Worm (Caenorhabditis elegans) whole organism, L4/young adult: ENCODE data around the gene elt-3.
"Not testable (repeated sequence)": the region's sequence is repeated elsewhere in the genome, so short reads cannot be mapped to it uniquely, and the experiment has no call there.

ENCODE experiments used
- W03F9.2 ChIP-seq: fragments of 150-350 bp; optimal IDR thresholded peaks from 2 replicates; lab custom pipeline; 2014; ENCODE audit warnings: missing biosample characterization, missing genetic modification characterization
- dao-5 ChIP-seq: sonication (generic microtip); optimal IDR thresholded peaks from 2 replicates; lab custom pipeline; 2016; ENCODE audit warnings: missing genotype, missing genetic modification characterization, moderate library complexity, missing compliant biosample characterization
- him-1 ChIP-seq: sonication (generic microtip); optimal IDR thresholded peaks from 2 replicates; lab custom pipeline; 2016; ENCODE audit warnings: missing genotype, missing genetic modification reagents, missing genetic modification characterization, missing compliant biosample characterization

Gene elt-3

DNA sequence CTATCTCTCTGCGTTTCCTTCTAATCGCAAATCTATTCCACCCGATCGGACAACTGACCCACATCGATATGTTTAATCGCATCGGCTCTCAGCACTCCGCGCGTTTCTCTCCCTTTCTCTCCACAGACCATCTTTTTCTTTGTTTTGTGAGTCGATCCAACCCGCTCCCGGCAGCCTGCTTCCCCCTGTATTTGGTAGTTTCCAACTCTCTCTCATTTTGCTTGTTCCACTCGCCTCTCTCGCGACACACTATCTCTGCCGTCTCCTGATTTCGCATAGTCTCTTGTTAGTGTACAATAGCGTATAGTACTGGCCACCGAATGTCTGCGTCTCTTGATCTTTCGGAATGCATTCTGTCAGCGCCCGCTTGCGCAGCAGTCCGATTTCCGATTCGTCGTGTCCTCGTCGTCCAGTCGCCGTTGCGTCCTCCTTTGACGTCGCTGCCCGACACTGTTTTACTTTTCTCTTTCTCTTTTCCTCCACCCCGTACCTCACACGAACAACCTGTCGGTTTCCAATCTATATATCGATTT, 16.0 kb downstream of the elt-3 start:
- TF ChIP-seq him-1 (tag; lab: Kevin White, UChicago) (no peak), W03F9.2 (tag; lab: Kevin White, UChicago) (peak; percentile 25)

DNA sequence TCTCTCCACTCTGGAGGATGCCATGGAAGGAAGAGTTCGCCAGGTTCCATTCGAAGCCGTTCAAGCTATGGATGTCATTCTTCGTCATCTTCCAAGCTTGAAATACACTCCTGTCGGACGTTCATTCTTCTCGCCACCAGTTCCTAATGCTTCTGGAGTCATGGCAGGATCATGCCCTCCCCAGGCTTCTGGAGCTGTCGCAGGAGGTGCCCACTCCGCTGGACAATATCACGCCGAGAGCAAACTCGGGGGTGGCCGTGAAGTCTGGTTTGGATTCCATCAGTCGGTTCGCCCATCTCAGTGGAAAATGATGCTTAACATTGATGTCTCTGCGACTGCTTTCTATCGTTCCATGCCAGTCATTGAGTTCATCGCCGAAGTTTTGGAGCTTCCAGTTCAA, 17.7 kb downstream of the elt-3 start:
- TF ChIP-seq W03F9.2 (tag; lab: Kevin White, UChicago), result no peak
- TF ChIP-seq dao-5 (tag; lab: Kevin White, UChicago), result no peak
- TF ChIP-seq him-1 (tag; lab: Kevin White, UChicago), result no peak

DNA sequence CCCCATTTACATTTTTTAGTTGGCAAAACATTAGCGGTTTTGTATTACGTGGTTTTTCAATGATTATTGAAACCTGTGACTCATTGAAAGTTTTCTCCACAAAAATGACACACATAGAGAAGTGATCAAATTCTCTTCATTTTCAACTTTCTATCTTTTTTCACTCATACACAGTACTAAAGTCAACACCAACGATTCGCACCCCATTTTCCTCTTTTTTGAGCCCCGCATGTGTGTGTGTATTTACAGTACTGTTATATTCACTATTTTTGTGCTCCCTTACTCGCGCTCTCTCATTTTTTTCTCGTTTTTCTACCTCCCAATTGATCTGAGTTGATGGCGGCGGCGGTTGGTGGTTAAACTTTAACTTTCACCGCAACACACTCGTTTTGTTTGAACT, 23.8 kb downstream of the elt-3 start:
- TF ChIP-seq W03F9.2 (tag; lab: Kevin White, UChicago) (no peak), dao-5 (tag; lab: Kevin White, UChicago) (no peak), him-1 (tag; lab: Kevin White, UChicago) (no peak)

DNA sequence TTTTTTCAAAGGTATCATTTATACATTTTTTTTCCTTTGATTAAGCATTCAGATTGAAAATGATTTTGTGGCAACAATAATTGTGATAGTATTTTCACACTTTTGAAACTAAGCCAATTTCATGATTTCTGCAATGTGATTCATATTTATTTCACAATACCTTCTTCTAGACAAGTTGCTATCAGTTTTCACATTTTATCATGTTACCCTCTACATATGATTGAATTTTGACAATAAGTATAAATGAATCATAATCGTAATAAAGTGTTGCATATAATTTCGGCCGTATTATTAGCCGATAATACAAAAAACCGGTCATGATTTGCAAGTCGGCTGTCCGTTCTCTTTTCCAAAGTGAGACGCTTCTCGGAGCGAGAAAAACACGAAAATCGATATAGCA, 24.7 kb downstream of the elt-3 start:
- TF ChIP-seq dao-5 (tag; lab: Kevin White, UChicago), result no peak
- no peak for TF ChIP-seq him-1 (tag; lab: Kevin White, UChicago)
- no peak for TF ChIP-seq W03F9.2 (tag; lab: Kevin White, UChicago)

DNA sequence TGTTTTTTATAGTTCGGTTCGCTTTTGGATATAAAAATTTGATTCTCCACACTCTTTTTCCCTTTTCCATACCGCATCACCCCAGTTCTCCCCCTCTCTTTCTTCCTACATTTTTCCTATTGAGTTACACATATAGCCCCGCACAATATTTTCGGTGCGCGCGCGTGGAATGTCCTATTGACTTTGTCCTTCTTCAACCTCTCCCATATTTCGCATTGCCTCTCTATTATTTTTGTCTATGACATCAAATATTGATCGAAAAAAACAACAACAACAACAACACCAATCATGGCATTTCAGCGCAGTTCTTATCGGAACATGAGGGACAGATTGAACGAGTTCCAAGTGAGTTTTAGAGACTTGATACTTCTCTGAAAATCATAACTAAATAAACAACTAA, 25.2 kb downstream of the elt-3 start, which contains the start of gene syx-2:
syx-2 (plus strand) TSS at position 301 of the 400 bp plus-strand sequence.
- TF ChIP-seq dao-5 (tag; lab: Kevin White, UChicago), result no peak
- no peak for TF ChIP-seq him-1 (tag; lab: Kevin White, UChicago)
- TF ChIP-seq W03F9.2 (tag; lab: Kevin White, UChicago), result no peak

DNA sequence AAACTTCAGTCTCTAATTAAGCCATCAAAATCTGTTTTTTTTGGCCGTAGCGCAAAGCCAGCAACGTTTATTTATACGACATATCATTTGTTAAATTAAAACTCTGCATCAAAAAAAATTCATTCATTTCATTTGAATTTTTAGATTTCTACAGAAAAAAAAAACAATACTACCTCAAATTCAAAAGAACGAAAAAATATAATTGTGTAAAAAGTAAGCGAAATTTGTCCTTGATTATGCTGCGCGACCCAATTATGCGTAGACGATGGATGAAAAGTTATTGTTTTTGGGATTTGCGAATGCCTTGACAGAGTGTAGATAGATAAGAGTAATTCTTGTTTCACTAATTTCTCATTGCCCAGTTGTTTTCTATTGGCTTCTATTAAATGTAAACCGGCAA, 28.5 kb downstream of the elt-3 start, which contains the start of gene F48F7.3:
F48F7.3 (plus strand) TSS at position 301 of the 400 bp plus-strand sequence.
- TF ChIP-seq him-1 (tag; lab: Kevin White, UChicago) (no peak), W03F9.2 (tag; lab: Kevin White, UChicago) (no peak), dao-5 (tag; lab: Kevin White, UChicago) (no peak)

DNA sequence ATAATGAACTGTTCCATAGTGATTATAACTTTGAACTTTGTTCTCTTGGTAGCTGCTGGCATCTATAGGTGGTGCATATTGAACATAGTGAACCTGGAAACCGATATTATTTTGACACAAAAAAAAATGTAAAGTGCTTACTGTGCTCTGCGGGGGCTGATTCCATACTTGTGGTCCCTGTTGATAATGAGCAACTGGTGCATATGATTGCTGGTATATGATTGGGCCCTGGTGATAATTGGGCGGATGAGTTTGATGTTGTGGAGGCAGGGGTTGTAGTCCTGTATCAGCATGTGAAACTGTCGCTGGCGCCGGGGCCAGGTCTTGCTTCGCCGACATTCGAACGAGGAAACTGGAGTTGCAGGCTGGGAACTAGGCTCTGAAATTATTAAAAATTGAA, 33.6 kb downstream of the elt-3 start, which contains the start of gene pqn-39:
pqn-39 (minus strand) TSS at position 385 of the 400 bp plus-strand sequence.
- TF ChIP-seq W03F9.2 (tag; lab: Kevin White, UChicago) (no peak), dao-5 (tag; lab: Kevin White, UChicago) (no peak), him-1 (tag; lab: Kevin White, UChicago) (no peak)

DNA sequence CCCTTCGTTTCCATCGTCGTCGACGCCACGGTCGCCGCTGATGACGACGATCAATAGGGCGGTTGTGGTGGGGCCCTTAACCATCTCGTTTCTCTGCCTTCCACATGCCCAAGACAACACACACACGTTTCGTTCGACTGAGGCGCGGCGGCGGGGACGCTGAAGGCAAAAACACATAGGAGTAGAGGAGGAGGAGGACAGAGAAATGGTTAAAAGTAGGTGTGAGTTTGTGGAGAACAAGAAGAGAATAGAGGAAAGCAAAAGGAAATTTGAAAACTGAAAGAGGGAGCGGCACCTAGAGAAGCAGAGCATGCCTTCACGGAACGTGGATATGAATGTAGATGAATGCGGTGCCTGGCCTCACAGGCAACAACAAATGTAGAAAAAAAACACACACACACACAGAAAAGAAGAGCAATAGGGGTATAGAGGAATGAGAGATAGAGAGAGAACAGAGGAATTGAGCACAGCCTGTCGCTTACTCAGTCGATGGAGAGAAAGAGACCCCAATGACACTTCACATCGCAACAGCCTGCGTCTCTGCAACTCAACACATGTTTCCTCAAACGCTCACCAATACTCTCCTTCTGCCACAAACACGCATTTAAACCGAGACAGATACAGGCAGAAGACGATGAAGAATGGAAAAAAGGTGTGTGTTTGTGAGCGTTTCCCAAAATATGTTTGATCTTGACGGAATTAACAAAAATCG, 34.7 kb downstream of the elt-3 start:
- TF ChIP-seq him-1 (tag; lab: Kevin White, UChicago), result peak; percentile 86
- peak; percentile 57 for TF ChIP-seq W03F9.2 (tag; lab: Kevin White, UChicago)
- no peak for TF ChIP-seq dao-5 (tag; lab: Kevin White, UChicago)

DNA sequence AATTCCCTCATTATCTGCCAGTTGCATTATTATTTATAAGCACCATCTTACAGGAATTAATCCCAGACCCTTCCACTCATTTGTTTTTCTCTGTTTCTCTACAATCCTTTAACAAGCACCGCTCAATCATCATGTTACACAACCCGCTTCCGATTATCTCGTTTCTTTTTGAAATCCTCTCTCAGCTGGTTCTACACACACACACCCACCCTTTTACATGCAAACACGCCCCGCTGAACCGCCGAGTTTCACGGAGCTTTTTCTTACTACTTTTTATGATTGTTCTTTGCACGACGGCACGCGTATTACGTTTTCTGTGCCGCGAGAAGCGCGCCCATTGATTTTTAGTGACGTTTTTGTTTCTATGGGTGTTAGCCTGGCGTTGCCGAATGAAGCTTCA, 39.1 kb downstream of the elt-3 start:
- TF ChIP-seq dao-5 (tag; lab: Kevin White, UChicago) (no peak), him-1 (tag; lab: Kevin White, UChicago) (no peak), W03F9.2 (tag; lab: Kevin White, UChicago) (no peak)

DNA sequence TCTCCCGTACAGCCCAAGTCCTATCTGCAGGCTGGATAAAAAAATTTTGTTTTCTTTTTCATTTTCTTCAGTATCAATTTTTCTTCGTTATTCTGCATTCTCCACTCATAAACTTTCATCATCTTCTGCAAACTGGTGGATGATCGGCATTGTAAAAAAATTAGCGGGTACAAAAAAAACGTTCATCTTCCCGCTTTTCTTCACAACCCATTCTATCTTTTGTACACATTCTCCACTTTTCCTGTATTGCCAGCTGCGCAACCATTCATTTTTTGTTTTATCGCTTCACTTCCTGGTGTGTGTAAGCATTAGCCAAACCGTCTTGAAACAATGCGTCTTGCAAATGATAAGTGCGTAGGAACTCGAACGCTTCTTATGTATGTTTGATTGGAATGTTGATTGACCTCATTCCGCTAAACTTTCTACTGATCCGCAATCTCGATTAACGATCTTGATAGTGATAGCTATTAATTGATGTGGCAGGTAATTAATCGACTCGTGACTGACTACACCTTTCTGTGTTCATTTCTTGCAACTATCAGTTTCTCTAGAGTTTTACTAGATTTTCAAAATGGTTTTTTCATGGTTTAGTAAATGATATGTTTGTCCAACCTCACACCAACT, 39.9 kb downstream of the elt-3 start:
- no peak for TF ChIP-seq dao-5 (tag; lab: Kevin White, UChicago)
- TF ChIP-seq W03F9.2 (tag; lab: Kevin White, UChicago), result no peak
- no peak for TF ChIP-seq him-1 (tag; lab: Kevin White, UChicago)

DNA sequence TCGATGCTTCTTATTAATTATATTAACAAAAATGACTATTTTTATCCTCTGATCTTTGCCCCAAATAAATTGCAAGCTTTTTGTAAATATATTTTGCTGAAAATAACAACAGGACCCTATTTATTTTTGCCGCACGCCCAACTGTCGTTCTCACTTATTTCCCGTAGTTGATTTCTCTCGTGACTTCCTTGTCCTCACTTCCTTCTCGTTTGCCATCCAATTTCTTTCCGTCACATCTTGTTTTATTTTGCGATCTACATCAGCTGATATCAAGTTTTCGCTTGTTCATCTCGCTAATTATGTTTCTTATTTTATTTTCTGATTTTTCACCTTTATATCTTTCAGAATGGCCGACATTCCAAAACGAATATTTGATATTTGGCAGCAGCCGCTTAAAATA, 40.6 kb downstream of the elt-3 start, which contains the start of gene F48F7.5:
F48F7.5 (plus strand) TSS at position 340 of the 400 bp plus-strand sequence.
- TF ChIP-seq W03F9.2 (tag; lab: Kevin White, UChicago), result no peak
- TF ChIP-seq him-1 (tag; lab: Kevin White, UChicago), result no peak
- no peak for TF ChIP-seq dao-5 (tag; lab: Kevin White, UChicago)

DNA sequence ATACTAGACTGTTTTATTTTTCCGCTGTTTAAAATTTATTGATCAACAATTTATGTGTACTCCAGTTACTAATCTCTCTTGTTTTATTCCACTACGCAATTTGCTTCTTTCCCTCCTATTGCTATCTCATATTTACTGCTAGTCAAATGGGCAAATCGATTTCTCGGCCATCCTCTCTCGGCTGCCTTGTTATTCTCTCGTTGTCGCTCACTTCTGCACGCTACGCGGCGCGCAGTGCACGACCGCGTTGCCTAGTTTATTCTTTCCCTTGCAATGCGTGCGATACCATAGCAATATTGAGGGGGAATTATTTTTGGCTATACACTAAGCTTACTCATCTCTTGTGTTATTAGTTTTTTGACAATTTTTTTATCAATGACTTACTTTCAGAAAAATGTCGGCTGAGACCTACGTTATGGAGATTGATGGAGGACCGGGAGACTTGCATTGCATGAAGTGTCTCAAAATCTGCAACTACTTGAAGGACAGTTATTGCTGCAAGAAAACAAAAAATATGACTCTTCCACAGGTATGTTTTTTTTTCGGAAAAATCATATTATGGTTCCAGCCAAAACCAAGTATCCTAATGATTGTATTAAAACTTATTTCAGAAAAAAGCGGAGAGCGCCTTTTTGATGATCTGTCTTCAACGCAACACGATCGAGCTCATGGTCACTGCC, 42.9 kb downstream of the elt-3 start, which contains the start of gene F48F7.6:
F48F7.6 (plus strand) TSS at position 391 of the 680 bp plus-strand sequence.
- TF ChIP-seq him-1 (tag; lab: Kevin White, UChicago) (peak; percentile 53), W03F9.2 (tag; lab: Kevin White, UChicago) (no peak), dao-5 (tag; lab: Kevin White, UChicago) (no peak)

DNA sequence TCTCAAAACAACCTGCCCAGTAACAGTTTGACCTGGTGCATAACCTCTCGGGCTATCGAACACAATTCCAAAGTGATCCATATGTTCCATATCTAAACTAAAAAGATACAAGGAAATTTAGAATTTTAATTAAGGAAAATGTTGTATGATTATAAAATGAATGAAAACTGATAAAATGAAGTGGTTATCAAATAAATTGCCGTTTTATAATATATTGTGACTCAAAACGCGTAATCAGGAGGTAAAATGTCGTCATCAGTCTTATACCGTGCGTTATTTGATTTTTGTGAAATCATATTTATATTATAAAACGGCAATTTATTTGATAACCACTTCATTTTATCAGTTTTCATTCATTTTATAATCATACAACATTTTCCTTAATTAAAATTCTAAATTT, 45.7 kb downstream of the elt-3 start, which contains the start of gene arrd-24:
arrd-24 (minus strand) TSS at position 101 of the 400 bp plus-strand sequence.
- not testable (repeated sequence) for TF ChIP-seq him-1, W03F9.2, dao-5 (tag; lab: Kevin White, UChicago)
